Worm (Caenorhabditis elegans) whole organism, L1 larva: ENCODE results near the gene Y42G9A.2.

Experiments used
- C04F5.9 ChIP-seq: sonication (generic microtip); optimal IDR thresholded peaks from 2 replicates; lab custom pipeline; 2016; ENCODE audit warnings: missing genetic modification characterization, missing compliant biosample characterization
- C16A3.4 ChIP-seq: fragments of 150-350 bp; optimal IDR thresholded peaks from 2 replicates; lab custom pipeline; 2014; ENCODE audit warnings: missing biosample characterization, missing genetic modification characterization
- aha-1 ChIP-seq: fragments of 150-350 bp; optimal IDR thresholded peaks from 2 replicates; lab custom pipeline; 2014; ENCODE audit warnings: missing biosample characterization, missing genetic modification characterization
- alr-1 ChIP-seq: fragments of 200-800 bp; sonication (Bioruptor generic); optimal IDR thresholded peaks from 2 replicates; lab custom pipeline; 2018; ENCODE audit warnings: borderline replicate concordance, mild to moderate bottlenecking, missing genetic modification characterization, missing compliant biosample characterization
- ama-1 ChIP-seq: fragments of 150-350 bp; optimal IDR thresholded peaks from 2 replicates; lab custom pipeline; 2014
- ceh-8 ChIP-seq: fragments of 200-800 bp; sonication (Bioruptor generic); optimal IDR thresholded peaks from 2 replicates; lab custom pipeline; 2018; ENCODE audit warnings: mild to moderate bottlenecking, missing genetic modification characterization, moderate library complexity, missing compliant biosample characterization
- ceh-82 ChIP-seq, 3 experiments: fragments of 150-350 bp in 1 of 3; sonication (generic microtip) in 2 of 3; optimal IDR thresholded peaks; 2 replicates each; lab custom pipeline; 2014 to 2017; ENCODE audit warnings: missing biosample characterization in 3 of 3, missing genetic modification characterization in 3 of 3
- ceh-88 ChIP-seq: fragments of 200-800 bp; sonication (Bioruptor generic); IDR thresholded peaks from 2 replicates; pipeline ENCODE4 v1.3.6; 2022; ENCODE audit warnings: missing genetic modification characterization, missing compliant biosample characterization
- ces-1 ChIP-seq: fragments of 150-350 bp; optimal IDR thresholded peaks from 2 replicates; lab custom pipeline; 2014; ENCODE audit warnings: missing biosample characterization, missing genetic modification reagents, missing genetic modification characterization
- dsc-1 ChIP-seq: sonication (generic microtip); optimal IDR thresholded peaks from 2 replicates; lab custom pipeline; 2016; ENCODE audit warnings: mild to moderate bottlenecking, missing genetic modification characterization, missing compliant biosample characterization
- efl-1 ChIP-seq, 4 experiments: fragments of 150-350 bp; optimal IDR thresholded peaks in 3 of 4; peaks in 1 of 4; 1 replicate in 1 of 4; 2 replicates in 3 of 4; lab custom pipeline; 2014; ENCODE audit warnings: missing biosample characterization in 2 of 4, missing genetic modification characterization in 2 of 4, missing genetic modification reagents in 2 of 4
- egl-27 ChIP-seq, 2 experiments: fragments of 150-350 bp in 1 of 2; sonication (generic microtip); optimal IDR thresholded peaks; 3 replicates each; lab custom pipeline; 2017 to 2018; ENCODE audit warnings: missing biosample characterization in 2 of 2, missing genetic modification characterization in 2 of 2, missing genetic modification reagents in 2 of 2
- elt-2 ChIP-seq: sonication (generic microtip); optimal IDR thresholded peaks from 2 replicates; lab custom pipeline; 2016; ENCODE audit warnings: missing genetic modification characterization, mild to moderate bottlenecking, inconsistent platforms, missing compliant biosample characterization, missing genetic modification reagents
- ets-5 ChIP-seq: fragments of 200-800 bp; sonication (Bioruptor generic); IDR thresholded peaks from 2 replicates; pipeline ENCODE4 v1.3.6; 2022; ENCODE audit warnings: missing genetic modification characterization, missing compliant biosample characterization
- fkh-10 ChIP-seq: sonication (generic microtip); optimal IDR thresholded peaks from 2 replicates; lab custom pipeline; 2017; ENCODE audit warnings: missing biosample characterization, missing genetic modification reagents, missing genetic modification characterization
- fkh-4 ChIP-seq: sonication (generic microtip); optimal IDR thresholded peaks from 2 replicates; lab custom pipeline; 2016; ENCODE audit warnings: missing compliant biosample characterization, missing genetic modification characterization, borderline replicate concordance
- fos-1 ChIP-seq: fragments of 150-350 bp; optimal IDR thresholded peaks from 2 replicates; lab custom pipeline; 2014; ENCODE audit warnings: missing biosample characterization, missing genetic modification characterization
- grh-1 ChIP-seq: fragments of 200-800 bp; sonication (Bioruptor generic); IDR thresholded peaks from 2 replicates; pipeline ENCODE4 v1.3.6; 2022; ENCODE audit warnings: missing genetic modification reagents, missing genetic modification characterization, missing compliant biosample characterization
- hlh-17 ChIP-seq: fragments of 200-800 bp; sonication (Bioruptor generic); optimal IDR thresholded peaks from 2 replicates; lab custom pipeline; 2018; ENCODE audit warnings: missing genetic modification characterization, mild to moderate bottlenecking, missing compliant biosample characterization, moderate library complexity, borderline replicate concordance
- irx-1 ChIP-seq: sonication (generic microtip); optimal IDR thresholded peaks from 2 replicates; lab custom pipeline; 2016; ENCODE audit warnings: missing genetic modification characterization, missing compliant biosample characterization
- jun-1 ChIP-seq: fragments of 150-350 bp; optimal IDR thresholded peaks from 2 replicates; lab custom pipeline; 2014; ENCODE audit warnings: missing biosample characterization, missing genetic modification reagents, missing genetic modification characterization
- lin-14 ChIP-seq: fragments of 200-800 bp; sonication (Bioruptor generic); optimal IDR thresholded peaks from 2 replicates; lab custom pipeline; 2018; ENCODE audit warnings: mild to moderate bottlenecking, missing genetic modification characterization, moderate library complexity, missing compliant biosample characterization
- lin-15B ChIP-seq: fragments of 150-350 bp; sonication (generic microtip); optimal IDR thresholded peaks from 3 replicates; lab custom pipeline; 2014; ENCODE audit warnings: missing biosample characterization, missing genetic modification characterization
- mab-9 ChIP-seq: fragments of 200-800 bp; sonication (Bioruptor generic); IDR thresholded peaks from 2 replicates; pipeline ENCODE4 v1.3.6; 2022; ENCODE audit warnings: missing genetic modification reagents, missing genetic modification characterization, missing compliant biosample characterization
- mdl-1 ChIP-seq, 2 experiments: fragments of 150-350 bp; optimal IDR thresholded peaks; 2 replicates each; lab custom pipeline; 2014 to 2017; ENCODE audit warnings: missing biosample characterization in 2 of 2, missing genetic modification characterization in 2 of 2, inconsistent platforms in 1 of 2
- mef-2 ChIP-seq: fragments of 150-350 bp; optimal IDR thresholded peaks from 2 replicates; lab custom pipeline; 2014; ENCODE audit warnings: missing biosample characterization, missing genetic modification characterization
- nhr-11 ChIP-seq: fragments of 150-350 bp; optimal IDR thresholded peaks from 2 replicates; lab custom pipeline; 2014; ENCODE audit warnings: missing biosample characterization, missing genetic modification characterization
- nhr-12 ChIP-seq: sonication (generic microtip); optimal IDR thresholded peaks from 2 replicates; lab custom pipeline; 2017; ENCODE audit warnings: missing biosample characterization, missing genetic modification characterization
- nhr-19 ChIP-seq: fragments of 200-800 bp; sonication (Bioruptor generic); conservative IDR thresholded peaks from 2 replicates; pipeline ENCODE4 v1.3.6; 2022; ENCODE audit warnings: missing genetic modification characterization, missing compliant biosample characterization
- nhr-20 ChIP-seq: sonication (generic microtip); optimal IDR thresholded peaks from 2 replicates; lab custom pipeline; 2016; ENCODE audit warnings: mild to moderate bottlenecking, missing genetic modification characterization, missing compliant biosample characterization
- nhr-237 ChIP-seq: fragments of 150-350 bp; optimal IDR thresholded peaks from 2 replicates; lab custom pipeline; 2014; ENCODE audit warnings: missing biosample characterization, missing genetic modification characterization
- nhr-28 ChIP-seq: fragments of 150-350 bp; optimal IDR thresholded peaks from 2 replicates; lab custom pipeline; 2014; ENCODE audit warnings: missing biosample characterization, missing genetic modification characterization
- nhr-47 ChIP-seq: sonication (generic microtip); optimal IDR thresholded peaks from 2 replicates; lab custom pipeline; 2016; ENCODE audit warnings: mild to moderate bottlenecking, missing genetic modification characterization, moderate library complexity, missing compliant biosample characterization
- nhr-76 ChIP-seq: sonication (generic microtip); optimal IDR thresholded peaks from 2 replicates; lab custom pipeline; 2017; ENCODE audit warnings: missing biosample characterization, missing genetic modification characterization
- nhr-77 ChIP-seq: fragments of 150-350 bp; optimal IDR thresholded peaks from 2 replicates; lab custom pipeline; 2014; ENCODE audit warnings: missing biosample characterization, missing genetic modification characterization
- nhr-84 ChIP-seq: sonication (generic microtip); optimal IDR thresholded peaks from 2 replicates; lab custom pipeline; 2017; ENCODE audit warnings: missing biosample characterization, missing genetic modification characterization
- pag-3 ChIP-seq: sonication (generic microtip); optimal IDR thresholded peaks from 2 replicates; lab custom pipeline; 2017; ENCODE audit warnings: missing genetic modification characterization, mild to moderate bottlenecking, missing compliant biosample characterization, antibody characterized with exemption, borderline replicate concordance; ENCODE audit not compliant: insufficient read depth
- pax-3 ChIP-seq: fragments of 200-800 bp; sonication (Bioruptor generic); optimal IDR thresholded peaks from 2 replicates; lab custom pipeline; 2018; ENCODE audit warnings: mild to moderate bottlenecking, missing genetic modification characterization, moderate library complexity, missing compliant biosample characterization
- rnt-1 ChIP-seq: sonication (generic microtip); optimal IDR thresholded peaks from 2 replicates; lab custom pipeline; 2016; ENCODE audit warnings: mild to moderate bottlenecking, missing genetic modification characterization, moderate library complexity, missing compliant biosample characterization
- snpc-4 ChIP-seq: fragments of 150-350 bp; optimal IDR thresholded peaks from 2 replicates; lab custom pipeline; 2014; ENCODE audit warnings: missing biosample characterization, missing genetic modification characterization
- snu-23 ChIP-seq: sonication (generic microtip); optimal IDR thresholded peaks from 2 replicates; lab custom pipeline; 2016; ENCODE audit warnings: missing genetic modification characterization, missing compliant biosample characterization
- sox-4 ChIP-seq: sonication (generic microtip); optimal IDR thresholded peaks from 2 replicates; lab custom pipeline; 2016; ENCODE audit warnings: missing genetic modification characterization, missing compliant biosample characterization
- sup-37 ChIP-seq: fragments of 200-800 bp; sonication (Bioruptor generic); optimal IDR thresholded peaks from 2 replicates; lab custom pipeline; 2018; ENCODE audit warnings: mild to moderate bottlenecking, missing genetic modification characterization, missing compliant biosample characterization
- swsn-7 ChIP-seq: sonication (generic microtip); optimal IDR thresholded peaks from 2 replicates; lab custom pipeline; 2016; ENCODE audit warnings: missing genetic modification characterization, missing compliant biosample characterization
- unc-130 ChIP-seq: fragments of 150-350 bp; optimal IDR thresholded peaks from 2 replicates; lab custom pipeline; 2017; ENCODE audit warnings: missing biosample characterization, missing genetic modification characterization, inconsistent platforms
- unc-30 ChIP-seq: sonication (generic microtip); optimal IDR thresholded peaks from 2 replicates; lab custom pipeline; 2017; ENCODE audit warnings: missing biosample characterization, missing genetic modification characterization
- unc-62 ChIP-seq: fragments of 150-350 bp; optimal IDR thresholded peaks from 2 replicates; lab custom pipeline; 2014; ENCODE audit warnings: missing biosample characterization, missing genetic modification reagents, missing genetic modification characterization
- unc-86 ChIP-seq: sonication (generic microtip); optimal IDR thresholded peaks from 2 replicates; lab custom pipeline; 2016; ENCODE audit warnings: missing genetic modification characterization, missing compliant biosample characterization
- unc-98 ChIP-seq: fragments of 200-800 bp; sonication (Bioruptor generic); IDR thresholded peaks from 2 replicates; pipeline ENCODE4 v1.3.6; 2022; ENCODE audit warnings: missing genetic modification characterization, missing compliant biosample characterization
- xbp-1 ChIP-seq: sonication (generic microtip); optimal IDR thresholded peaks from 2 replicates; lab custom pipeline; 2016; ENCODE audit warnings: missing genetic modification characterization, missing compliant biosample characterization
- zag-1 ChIP-seq: fragments of 150-350 bp; optimal IDR thresholded peaks from 2 replicates; lab custom pipeline; 2014; ENCODE audit warnings: missing biosample characterization, missing genetic modification characterization
- zip-4 ChIP-seq: fragments of 200-800 bp; sonication (Bioruptor generic); optimal IDR thresholded peaks from 2 replicates; lab custom pipeline; 2018; ENCODE audit warnings: mild to moderate bottlenecking, missing genetic modification characterization, moderate library complexity, missing compliant biosample characterization
- ztf-11 ChIP-seq, 2 experiments: sonication (generic microtip); optimal IDR thresholded peaks; 2 replicates each; lab custom pipeline; 2016 to 2017; ENCODE audit warnings: missing genetic modification characterization in 2 of 2, missing biosample characterization in 1 of 2, missing compliant biosample characterization in 1 of 2

Y42G9A.2 gene

ce11 chrIII:6145309-6145708, 2.7 kb upstream of the Y42G9A.2 start:
- TF ChIP-seq sox-4 (tag; lab: Kevin White, UChicago), result no peak
- no peak for TF ChIP-seq ztf-11 (tag; optimal IDR thresholded peaks at IDR 0.05; lab: Kevin White, UChicago)
- no peak for TF ChIP-seq mef-2 (tag; lab: Kevin White, UChicago)
- no peak for TF ChIP-seq lin-15B
- TF ChIP-seq ceh-88, result no peak
- TF ChIP-seq zip-4, result no peak
- TF ChIP-seq sup-37 (GFP tag; lab: Kevin White, UChicago), result no peak
- TF ChIP-seq mab-9, result no peak
- TF ChIP-seq dsc-1 (tag; lab: Kevin White, UChicago), result no peak
- TF ChIP-seq nhr-84 (tag; lab: Kevin White, UChicago), result no peak
- TF ChIP-seq unc-86 (tag; lab: Kevin White, UChicago), result no peak
- no peak for TF ChIP-seq pag-3
- no peak for TF ChIP-seq zag-1
- no peak for TF ChIP-seq nhr-237 (tag; lab: Kevin White, UChicago)
- no peak for TF ChIP-seq hlh-17 (GFP tag; lab: Kevin White, UChicago)
- no peak for TF ChIP-seq ets-5 (GFP tag; lab: Robert Waterston, UW)
- no peak for TF ChIP-seq ceh-82 (tag; optimal IDR thresholded peaks at IDR 0.05; lab: Kevin White, UChicago)
- peak; percentile 5 for TF ChIP-seq rnt-1
- TF ChIP-seq elt-2 (tag; lab: Kevin White, UChicago), result no peak
- TF ChIP-seq aha-1 (tag; lab: Kevin White, UChicago), result no peak
- no peak for TF ChIP-seq unc-30 (tag; lab: Kevin White, UChicago)
- TF ChIP-seq fkh-10 (GFP tag; lab: Kevin White, UChicago), result no peak
- TF ChIP-seq snpc-4, result no peak
- TF ChIP-seq unc-98 (GFP tag; lab: Robert Waterston, UW), result no peak
- peak in 1 of 2 experiments; percentile 55 for TF ChIP-seq mdl-1 (tag; optimal IDR thresholded peaks at IDR 0.05; lab: Kevin White, UChicago)
- TF ChIP-seq nhr-76 (tag; lab: Kevin White, UChicago), result no peak
- TF ChIP-seq nhr-11 (tag; lab: Kevin White, UChicago), result no peak
- no peak for TF ChIP-seq swsn-7 (tag; lab: Kevin White, UChicago)
- TF ChIP-seq nhr-28, result no peak
- no peak for TF ChIP-seq ceh-8 (GFP tag; lab: Kevin White, UChicago)
- TF ChIP-seq jun-1, result no peak
- TF ChIP-seq fkh-4, result no peak
- no peak for TF ChIP-seq nhr-77 (tag; lab: Kevin White, UChicago)
- no peak for TF ChIP-seq irx-1 (tag; lab: Kevin White, UChicago)
- no peak for TF ChIP-seq ama-1 (lab: Kevin White, UChicago)
- no peak for TF ChIP-seq pax-3 (tag; lab: Kevin White, UChicago)
- TF ChIP-seq lin-14 (GFP tag; lab: Kevin White, UChicago), result peak; percentile 46
- TF ChIP-seq fos-1 (tag; lab: Kevin White, UChicago), result no peak
- no peak for TF ChIP-seq alr-1 (tag; lab: Kevin White, UChicago)
- TF ChIP-seq nhr-19 (GFP tag; lab: Robert Waterston, UW), result peak; percentile 67
- no peak for TF ChIP-seq C04F5.9 (tag; lab: Kevin White, UChicago)
- peak; percentile 37 for TF ChIP-seq snu-23 (GFP tag; lab: Kevin White, UChicago)
- no peak for TF ChIP-seq nhr-12 (tag; lab: Kevin White, UChicago)
- no peak for TF ChIP-seq grh-1
- TF ChIP-seq unc-130 (tag; lab: Kevin White, UChicago), result peak; percentile 38
- TF ChIP-seq C16A3.4 (tag; lab: Kevin White, UChicago), result peak; percentile 33
- no peak for TF ChIP-seq ces-1 (GFP tag; lab: Kevin White, UChicago)
- TF ChIP-seq egl-27 (tag; optimal IDR thresholded peaks at IDR 0.05; lab: Kevin White, UChicago), result no peak
- no peak for TF ChIP-seq unc-62 (GFP tag; lab: Kevin White, UChicago)
- TF ChIP-seq xbp-1 (tag; lab: Kevin White, UChicago), result no peak
- TF ChIP-seq nhr-47 (tag; lab: Kevin White, UChicago), result peak; percentile 16
- TF ChIP-seq nhr-20 (tag; lab: Kevin White, UChicago), result peak; percentile 74
- TF ChIP-seq efl-1 (optimal IDR thresholded peaks at IDR 0.05; lab: Kevin White, UChicago), result no peak
- peak in 1 of 2 experiments; percentile 72 for TF ChIP-seq efl-1 (GFP tag; optimal IDR thresholded peaks at IDR 0.05 in 1 of 2; lab: Kevin White, UChicago)
